Worm (Caenorhabditis elegans) whole organism, midembryonic: ENCODE measurements around the gene srx-115.
"Not testable (repeated sequence)": the region's sequence is repeated elsewhere in the genome, so short reads cannot be mapped to it uniquely, and the experiment has no call there.

Source experiments
- T22C8.4 ChIP-seq: fragments of 200-800 bp; sonication (Bioruptor generic); IDR thresholded peaks from 2 replicates; pipeline ENCODE4 v1.3.6; 2022; ENCODE audit warnings: missing genetic modification characterization, missing compliant biosample characterization
- cog-1 ChIP-seq: sonication (generic microtip); optimal IDR thresholded peaks from 2 replicates; lab custom pipeline; 2016; ENCODE audit warnings: missing genetic modification characterization, missing compliant biosample characterization
- flt-1 ChIP-seq: fragments of 200-800 bp; sonication (Bioruptor generic); IDR thresholded peaks from 2 replicates; pipeline ENCODE4 v1.3.6; 2022; ENCODE audit warnings: missing genetic modification characterization, missing compliant biosample characterization
- klf-2 ChIP-seq: fragments of 200-800 bp; sonication (Bioruptor generic); conservative IDR thresholded peaks from 2 replicates; pipeline ENCODE4 v1.3.6; 2022; ENCODE audit warnings: missing genetic modification reagents, missing genetic modification characterization, missing compliant biosample characterization
- med-1 ChIP-seq: sonication (generic microtip); optimal IDR thresholded peaks from 2 replicates; lab custom pipeline; 2017; ENCODE audit warnings: missing genetic modification characterization, mild to moderate bottlenecking, missing compliant biosample characterization, antibody characterized with exemption, missing genetic modification reagents; ENCODE audit not compliant: insufficient read depth
- ref-1 ChIP-seq: fragments of 200-800 bp; sonication (Bioruptor generic); conservative IDR thresholded peaks from 2 replicates; pipeline ENCODE4 v1.3.6; 2022; ENCODE audit warnings: missing genetic modification reagents, missing genetic modification characterization, missing compliant biosample characterization
- tab-1 ChIP-seq: fragments of 200-800 bp; sonication (Bioruptor generic); IDR thresholded peaks from 2 replicates; pipeline ENCODE4 v1.3.6; 2022; ENCODE audit warnings: missing genetic modification characterization, missing compliant biosample characterization
- ztf-23 ChIP-seq: fragments of 200-800 bp; sonication (Bioruptor generic); IDR thresholded peaks from 2 replicates; pipeline ENCODE4 v1.3.6; 2022; ENCODE audit warnings: missing genetic modification reagents, missing genetic modification characterization, missing compliant biosample characterization
- ztf-29 ChIP-seq: fragments of 200-800 bp; sonication (Bioruptor generic); IDR thresholded peaks from 2 replicates; pipeline ENCODE4 v1.3.6; 2022; ENCODE audit warnings: missing genetic modification reagents, missing genetic modification characterization, missing compliant biosample characterization

The srx-115 gene

DNA sequence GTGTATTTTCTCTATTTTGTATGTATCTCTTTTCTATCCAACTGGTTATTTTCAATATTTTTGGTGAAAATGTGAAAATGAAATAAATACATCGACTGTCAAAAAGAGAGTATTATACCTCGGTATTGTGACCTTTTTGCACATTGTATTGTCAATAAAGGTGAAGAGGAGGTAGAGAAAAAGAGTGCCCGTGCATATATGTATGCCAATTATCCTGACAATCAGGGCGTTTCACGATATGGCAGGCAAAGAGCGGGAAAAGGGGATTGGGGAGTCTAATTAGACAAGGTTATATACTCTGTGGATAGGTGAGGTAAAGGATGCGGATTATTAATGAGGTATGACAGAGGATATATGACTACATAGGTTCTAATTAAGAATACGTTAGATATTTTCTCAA is 25.2 kb downstream of the srx-115 start:
- TF ChIP-seq cog-1 (tag; lab: Kevin White, UChicago) (no peak), ztf-23 (GFP tag; lab: Robert Waterston, UW) (no peak), ztf-29 (GFP tag; lab: Robert Waterston, UW) (no peak), klf-2 (no peak), flt-1 (GFP tag; lab: Robert Waterston, UW) (no peak; the same call in 1 of the 2 replicates), tab-1 (no peak), ref-1 (no peak), T22C8.4 (no peak), med-1 (GFP tag; lab: Kevin White, UChicago) (no peak)

DNA sequence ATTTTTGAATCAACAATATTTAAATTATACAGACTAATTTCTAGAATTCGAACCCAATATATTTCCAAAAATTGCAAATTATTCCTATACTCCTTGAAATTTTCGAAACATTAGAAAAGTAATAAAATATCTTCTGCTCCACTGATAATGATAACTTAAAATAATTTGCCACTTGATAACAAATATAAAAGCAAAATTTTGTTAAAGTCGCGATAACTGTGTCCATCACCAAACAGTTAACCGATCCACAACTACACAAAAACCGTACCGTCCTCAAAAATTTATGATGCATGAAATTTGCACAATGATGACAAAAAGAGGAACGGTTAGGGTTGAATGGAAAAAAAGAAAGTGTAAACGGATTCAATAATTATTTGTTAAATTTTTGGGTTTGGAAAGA is 26.8 kb downstream of the srx-115 start:
- TF ChIP-seq ztf-29 (GFP tag; lab: Robert Waterston, UW), result no peak
- no peak for TF ChIP-seq ztf-23 (GFP tag; lab: Robert Waterston, UW)
- no peak for TF ChIP-seq flt-1 (GFP tag; lab: Robert Waterston, UW)
- TF ChIP-seq med-1 (GFP tag; lab: Kevin White, UChicago), result no peak
- no peak for TF ChIP-seq klf-2
- no peak for TF ChIP-seq T22C8.4
- TF ChIP-seq tab-1, result no peak
- TF ChIP-seq cog-1 (tag; lab: Kevin White, UChicago), result no peak
- TF ChIP-seq ref-1, result no peak

DNA sequence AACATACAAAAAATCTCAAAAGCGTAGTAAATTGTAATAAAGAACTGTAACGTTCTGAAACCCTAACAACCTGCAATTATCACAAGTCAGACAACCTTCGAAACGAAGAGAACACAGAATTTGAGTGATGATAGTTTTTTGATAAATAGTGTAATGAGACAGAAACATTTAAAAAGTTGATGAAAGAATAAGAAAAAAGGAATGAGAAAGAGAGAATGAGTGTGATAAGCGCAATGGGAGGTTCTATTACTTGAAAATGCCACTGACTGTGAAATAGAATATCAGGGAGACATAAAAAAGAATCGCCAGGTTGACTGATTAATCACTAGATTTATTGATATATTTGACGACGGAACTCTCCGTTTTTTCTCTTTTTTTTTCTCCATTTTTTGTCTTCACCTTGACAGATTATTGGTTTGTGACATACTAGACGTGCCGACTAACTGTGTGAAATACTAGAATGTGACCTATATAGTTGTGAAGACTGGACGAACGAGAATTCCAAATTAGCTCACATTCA is 27.7 kb downstream of the srx-115 start:
- TF ChIP-seq ztf-23 (GFP tag; lab: Robert Waterston, UW) (no peak), ztf-29 (GFP tag; lab: Robert Waterston, UW) (no peak), tab-1 (no peak), klf-2 (no peak), T22C8.4 (no peak), ref-1 (no peak)

DNA sequence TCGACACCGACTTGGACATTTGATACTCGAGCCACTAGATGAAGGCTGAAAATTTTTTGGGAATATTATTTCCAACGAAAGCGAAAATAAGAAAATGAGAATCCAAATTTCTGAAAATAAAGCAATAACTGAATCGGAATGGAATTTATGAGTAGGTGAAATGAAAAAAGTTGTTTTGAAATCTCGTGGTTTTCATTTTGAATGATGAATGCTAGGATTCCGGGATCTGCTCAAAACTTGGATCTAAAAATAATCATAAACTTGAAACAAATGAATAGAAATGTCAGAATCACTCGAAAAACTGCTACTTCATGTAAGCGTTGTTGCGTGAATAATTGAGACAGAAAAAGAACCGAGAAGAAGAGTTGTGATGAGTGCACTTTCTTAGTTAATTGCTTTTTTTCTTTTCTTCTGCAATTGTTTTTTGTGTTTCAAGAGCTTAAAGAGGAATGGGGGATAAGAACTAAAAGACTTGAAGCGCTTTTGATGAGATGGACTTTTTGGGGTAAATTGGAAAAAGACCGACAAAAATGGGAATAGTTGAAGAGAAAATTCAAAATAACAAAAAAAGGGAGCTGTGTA is 29.4 kb downstream of the srx-115 start, which contains the start of gene magu-2:
magu-2 (minus strand) TSS at position 51 of the 582 bp plus-strand sequence.
- TF ChIP-seq med-1 (GFP tag; lab: Kevin White, UChicago), result no peak
- no peak for TF ChIP-seq tab-1
- TF ChIP-seq cog-1 (tag; lab: Kevin White, UChicago), result no peak
- no peak for TF ChIP-seq flt-1 (GFP tag; lab: Robert Waterston, UW)
- TF ChIP-seq ref-1, result no peak
- TF ChIP-seq klf-2, result no peak
- TF ChIP-seq ztf-29 (GFP tag; lab: Robert Waterston, UW), result no peak
- no peak for TF ChIP-seq T22C8.4
- no peak for TF ChIP-seq ztf-23 (GFP tag; lab: Robert Waterston, UW)

DNA sequence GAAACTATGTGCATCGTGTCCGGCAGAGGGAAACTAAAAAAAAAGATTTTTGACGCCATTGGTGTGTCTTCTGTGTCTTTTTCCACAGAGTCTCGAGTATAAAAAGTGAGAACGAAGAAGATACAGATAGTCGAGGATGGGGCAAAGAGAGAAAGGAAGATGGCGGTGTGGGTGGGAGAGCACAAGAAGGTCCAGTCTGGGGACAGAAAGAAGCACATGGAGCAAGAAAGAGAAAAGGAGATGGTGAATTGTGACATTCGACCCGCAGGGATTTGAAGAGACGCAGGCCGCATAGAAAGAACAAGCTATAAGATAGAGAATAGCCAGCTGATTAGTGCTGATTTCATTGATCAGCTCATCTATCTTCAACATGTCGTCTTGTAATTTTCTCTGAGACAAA is 30.6 kb downstream of the srx-115 start:
- TF ChIP-seq flt-1 (GFP tag; lab: Robert Waterston, UW) (no peak), tab-1 (no peak), cog-1 (tag; lab: Kevin White, UChicago) (no peak), ztf-29 (GFP tag; lab: Robert Waterston, UW) (no peak), med-1 (GFP tag; lab: Kevin White, UChicago) (no peak), T22C8.4 (no peak), ztf-23 (GFP tag; lab: Robert Waterston, UW) (no peak), klf-2 (no peak), ref-1 (no peak)

DNA sequence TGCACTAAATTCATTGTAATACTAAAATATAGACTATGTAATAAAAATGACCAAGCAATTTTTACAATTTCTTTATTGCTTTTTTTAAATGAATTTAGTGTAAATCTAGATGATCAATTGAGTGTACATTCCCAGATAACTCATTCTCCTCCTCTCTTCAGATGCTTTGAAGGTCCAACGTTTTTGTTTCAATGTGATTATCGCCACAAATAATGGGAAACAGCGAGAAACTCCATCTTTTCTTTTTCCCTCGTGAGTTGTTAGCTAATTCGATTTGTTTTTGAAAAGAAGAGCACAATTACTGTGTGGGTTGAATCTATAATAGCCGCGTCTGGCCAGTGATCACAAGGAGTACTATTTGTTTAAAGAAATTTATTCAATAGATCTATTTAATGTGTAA is 33.3 kb downstream of the srx-115 start:
- TF ChIP-seq med-1 (GFP tag; lab: Kevin White, UChicago) (no peak), flt-1 (GFP tag; lab: Robert Waterston, UW) (no peak), ztf-23 (GFP tag; lab: Robert Waterston, UW) (no peak), cog-1 (tag; lab: Kevin White, UChicago) (no peak), T22C8.4 (no peak), ref-1 (no peak), klf-2 (no peak), tab-1 (no peak), ztf-29 (GFP tag; lab: Robert Waterston, UW) (no peak)

DNA sequence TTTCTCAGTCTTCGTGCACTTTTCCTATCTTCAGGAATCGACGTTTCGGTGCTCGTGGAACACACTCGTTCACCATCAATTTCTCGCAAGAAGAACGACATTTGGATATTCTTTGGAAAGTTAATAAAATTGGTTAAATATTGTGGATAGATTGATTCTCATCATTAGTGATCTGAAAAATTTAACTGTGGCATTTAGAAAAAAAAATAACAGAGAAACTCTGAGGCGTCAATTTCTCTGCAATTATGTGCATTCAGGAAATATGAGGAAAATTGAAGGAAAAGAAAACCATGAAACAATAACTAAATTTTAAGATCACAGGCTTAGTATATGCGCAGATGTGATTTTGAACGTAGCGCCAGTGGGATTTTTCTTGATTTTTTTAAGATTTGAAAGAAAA is 48.2 kb downstream of the srx-115 start, which contains the start of gene rpm-1:
rpm-1 (minus strand) TSS at position 101 of the 400 bp plus-strand sequence.
- not testable (repeated sequence) for TF ChIP-seq ztf-29 (GFP tag; lab: Robert Waterston, UW); tab-1; klf-2
